Worm (Caenorhabditis elegans): ENCODE measurements around the gene F37C12.10.

DNA sequence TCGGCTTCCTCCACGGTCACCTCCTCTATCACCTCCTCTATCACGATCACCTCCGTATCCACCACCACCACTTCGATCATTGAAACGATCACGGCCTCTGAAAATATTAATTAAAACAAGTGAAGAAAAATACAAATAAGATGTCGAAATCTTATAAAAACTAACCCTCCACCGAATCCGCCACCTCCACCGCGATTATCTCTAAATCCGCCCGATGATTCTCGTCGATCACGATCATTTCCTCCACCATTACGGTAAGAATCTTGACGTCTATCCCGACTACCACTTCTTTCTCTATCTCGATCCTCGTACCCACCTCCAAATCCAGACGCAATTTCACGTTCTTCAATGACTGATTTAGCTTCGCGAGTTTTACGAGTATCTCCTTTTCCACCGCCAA, 28.9 kb downstream of the F37C12.10 start:
- TF ChIP-seq dao-5 (tag; optimal IDR thresholded peaks at IDR 0.05) (no peak), him-1 (tag; optimal IDR thresholded peaks at IDR 0.05) (no peak), W03F9.2 (tag; optimal IDR thresholded peaks at IDR 0.05) (no peak)

Measured in whole organism, L4/young adult.